Fruit fly (Drosophila melanogaster): ENCODE measurements around the gene veli.

dm6 chr3R:25047504-25047903 is 17.9 kb downstream of the veli start, which contains the start of gene CG11790:
- no peak for TF ChIP-seq CG10669 (GFP tag; optimal IDR thresholded peaks at IDR 0.05)
- TF ChIP-seq Gug (GFP tag; IDR thresholded peaks at IDR 0.05) = no peak
- TF ChIP-seq CG10631 (GFP tag; optimal IDR thresholded peaks at IDR 0.05) = no peak
- no peak for TF ChIP-seq Lpt (GFP tag; optimal IDR thresholded peaks at IDR 0.05)
- no peak for TF ChIP-seq OdsH (GFP tag; optimal IDR thresholded peaks at IDR 0.05)
- TF ChIP-seq lz (GFP tag; optimal IDR thresholded peaks at IDR 0.05) = no peak
- TF ChIP-seq CG11762 (GFP tag; optimal IDR thresholded peaks at IDR 0.05; ENCODE audit: insufficient read depth) = no peak
- no peak for TF ChIP-seq Sox102F (GFP tag; optimal IDR thresholded peaks at IDR 0.05)
- peak; percentile 54 for TF ChIP-seq CG1621 (tag; optimal IDR thresholded peaks at IDR 0.05)
- TF ChIP-seq Met (GFP tag; optimal IDR thresholded peaks at IDR 0.05) = no peak
- TF ChIP-seq topi (GFP tag; optimal IDR thresholded peaks at IDR 0.05) = peak; percentile 11

Data from whole organism, prepupa.